Worm (Caenorhabditis elegans): ENCODE measurements around the gene Y116A8C.37.

DNA sequence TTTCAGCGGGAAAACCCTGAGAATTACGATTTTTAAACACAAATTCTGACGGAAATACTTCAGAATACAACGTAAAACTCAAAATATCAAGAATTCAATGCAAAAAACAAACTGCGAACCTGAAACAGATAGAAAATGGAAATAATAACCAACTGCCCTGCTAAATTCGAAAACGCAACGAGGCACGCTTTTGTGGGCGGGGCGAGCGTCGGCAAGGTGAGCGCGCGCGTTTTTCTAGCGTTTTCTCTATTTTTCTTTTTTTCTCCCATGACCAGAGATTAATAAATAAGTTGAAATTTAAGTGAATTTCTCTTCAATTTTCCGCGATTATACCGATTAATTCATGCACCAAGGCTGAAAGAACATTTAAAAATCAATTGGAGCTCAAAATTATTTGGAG is 12.3 kb downstream of the Y116A8C.37 start, which contains the start of gene uaf-2:
- TF ChIP-seq ama-1 (optimal IDR thresholded peaks at IDR 0.05) (no peak), flt-1 (GFP tag; IDR thresholded peaks at IDR 0.05) (no peak), ceh-36 (tag; optimal IDR thresholded peaks at IDR 0.05) (no peak), aly-1 (tag; optimal IDR thresholded peaks at IDR 0.05) (no peak), hmbx-1 (tag; optimal IDR thresholded peaks at IDR 0.05) (no peak), tbx-37 (GFP tag; conservative IDR thresholded peaks at IDR 0.05) (no peak)
